Fruit fly (Drosophila melanogaster): ENCODE measurements around the gene CG12506.

DNA sequence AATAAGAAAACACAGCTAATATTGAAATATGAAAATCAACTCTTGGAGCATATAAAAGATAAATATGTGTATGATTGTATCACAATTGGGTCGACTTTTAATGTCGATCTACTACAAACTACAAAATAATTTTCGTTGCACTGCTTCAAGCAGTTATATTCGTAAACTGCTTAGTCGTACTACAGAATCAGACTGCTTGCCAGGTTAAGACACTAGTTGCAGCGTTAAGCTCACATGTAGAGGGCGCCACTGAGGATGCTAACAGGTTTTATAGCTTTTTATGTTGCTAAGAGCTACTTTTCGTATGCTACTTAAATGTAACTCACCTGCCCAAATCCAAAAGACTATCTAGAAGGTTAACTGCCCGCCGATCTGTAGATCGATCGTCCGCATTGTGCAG is 33.3 kb upstream of the CG12506 start:
- no peak for TF ChIP-seq Hand (GFP tag; optimal IDR thresholded peaks at IDR 0.05)
- TF ChIP-seq Dfd (GFP tag; optimal IDR thresholded peaks at IDR 0.05) = peak in 1 of 2 experiments; percentile 63
- peak; percentile 97 for TF ChIP-seq CG11504 (tag; optimal IDR thresholded peaks at IDR 0.05)
- no peak for TF ChIP-seq psq (GFP tag; optimal IDR thresholded peaks at IDR 0.05)
- peak; percentile 44 for TF ChIP-seq CG9932 (GFP tag; IDR thresholded peaks at IDR 0.05)
- TF ChIP-seq HmgD (GFP tag; optimal IDR thresholded peaks at IDR 0.05) = peak; percentile 30
